Worm (Caenorhabditis elegans) whole organism, young adult: ENCODE measurements around the gene rnp-5.
A peak's percentile ranks its signal among the peaks of the same experiment; 100 is the strongest.

Experiments
- B0019.2 ChIP-seq: fragments of 200-800 bp; sonication (Bioruptor generic); conservative IDR thresholded peaks from 2 replicates; pipeline ENCODE4 v1.3.6; 2022; ENCODE audit warnings: missing genetic modification reagents, missing genetic modification characterization, missing compliant biosample characterization
- B0261.1 ChIP-seq: sonication (generic microtip); optimal IDR thresholded peaks from 2 replicates; lab custom pipeline; 2016; ENCODE audit warnings: mild to moderate bottlenecking, missing genetic modification characterization, moderate library complexity, missing compliant biosample characterization
- C17E4.6 ChIP-seq: fragments of 200-800 bp; sonication (Bioruptor generic); IDR thresholded peaks from 2 replicates; pipeline ENCODE4 v1.3.6; 2022; ENCODE audit warnings: missing genetic modification reagents, missing genetic modification characterization, missing compliant biosample characterization
- D2030.7 ChIP-seq: fragments of 200-800 bp; sonication (Bioruptor generic); IDR thresholded peaks from 2 replicates; pipeline ENCODE4 v1.3.6; 2022; ENCODE audit warnings: missing genetic modification reagents, missing genetic modification characterization, missing compliant biosample characterization
- F23B12.7 ChIP-seq: sonication (generic microtip); optimal IDR thresholded peaks from 2 replicates; lab custom pipeline; 2017; ENCODE audit warnings: missing genetic modification characterization, mild to moderate bottlenecking, missing compliant biosample characterization, antibody characterized with exemption, moderate library complexity; ENCODE audit not compliant: insufficient read depth
- F52B5.7 ChIP-seq: sonication (generic microtip); optimal IDR thresholded peaks from 2 replicates; lab custom pipeline; 2016; ENCODE audit warnings: mild to moderate bottlenecking, missing genetic modification characterization, missing compliant biosample characterization
- K11D2.4 ChIP-seq: fragments of 200-800 bp; sonication (Bioruptor generic); IDR thresholded peaks from 2 replicates; pipeline ENCODE4 v1.3.6; 2022; ENCODE audit warnings: missing genetic modification reagents, missing genetic modification characterization, missing compliant biosample characterization
- T07F8.4 ChIP-seq: sonication (generic microtip); optimal IDR thresholded peaks from 2 replicates; lab custom pipeline; 2016; ENCODE audit warnings: mild to moderate bottlenecking, missing genetic modification characterization, moderate library complexity, missing compliant biosample characterization
- T26A5.8 ChIP-seq: sonication (generic microtip); optimal IDR thresholded peaks from 2 replicates; lab custom pipeline; 2016; ENCODE audit warnings: missing genetic modification characterization, missing compliant biosample characterization
- Y56A3A.18 ChIP-seq: fragments of 200-800 bp; sonication (Bioruptor generic); IDR thresholded peaks from 2 replicates; pipeline ENCODE4 v1.3.6; 2022; ENCODE audit warnings: missing genetic modification reagents, missing genetic modification characterization, missing compliant biosample characterization
- Y95B8A.8 ChIP-seq: fragments of 200-800 bp; sonication (Bioruptor generic); IDR thresholded peaks from 2 replicates; pipeline ENCODE4 v1.3.6; 2022; ENCODE audit warnings: missing genetic modification reagents, missing genetic modification characterization, missing compliant biosample characterization
- ZK185.1 ChIP-seq: sonication (generic microtip); optimal IDR thresholded peaks from 2 replicates; lab custom pipeline; 2016; ENCODE audit warnings: mild to moderate bottlenecking, missing genetic modification characterization, missing compliant biosample characterization; ENCODE audit not compliant: poor library complexity, severe bottlenecking
- ama-1 ChIP-seq, 3 experiments: fragments of 150-350 bp in 1 of 3; sonication (generic microtip) in 2 of 3; optimal IDR thresholded peaks; 2 replicates each; lab custom pipeline; 2014 to 2018; ENCODE audit warnings: missing biosample characterization in 2 of 3, missing genetic modification characterization in 2 of 3, missing genetic modification reagents in 2 of 3
- atf-7 ChIP-seq: sonication (generic microtip); optimal IDR thresholded peaks from 2 replicates; lab custom pipeline; 2017; ENCODE audit warnings: mild to moderate bottlenecking, missing genetic modification characterization, missing compliant biosample characterization
- bed-2 ChIP-seq: fragments of 200-800 bp; sonication (Bioruptor generic); IDR thresholded peaks from 2 replicates; pipeline ENCODE4 v1.3.6; 2022; ENCODE audit warnings: missing genetic modification reagents, missing genetic modification characterization, missing compliant biosample characterization
- cebp-2 ChIP-seq: fragments of 200-800 bp; sonication (Bioruptor generic); IDR thresholded peaks from 2 replicates; pipeline ENCODE4 v1.3.6; 2022; ENCODE audit warnings: missing genetic modification characterization, missing compliant biosample characterization
- ceh-100 ChIP-seq: fragments of 200-800 bp; sonication (Bioruptor generic); IDR thresholded peaks from 2 replicates; pipeline ENCODE4 v1.3.6; 2022; ENCODE audit warnings: missing genetic modification reagents, missing genetic modification characterization, missing compliant biosample characterization
- dpff-1 ChIP-seq: sonication (generic microtip); optimal IDR thresholded peaks from 2 replicates; lab custom pipeline; 2017; ENCODE audit warnings: mild to moderate bottlenecking, missing genetic modification characterization, missing compliant biosample characterization
- egl-18 ChIP-seq: fragments of 200-800 bp; sonication (Bioruptor generic); IDR thresholded peaks from 2 replicates; pipeline ENCODE4 v1.3.6; 2022; ENCODE audit warnings: missing genetic modification reagents, missing genetic modification characterization, missing compliant biosample characterization
- hmg-20 ChIP-seq: fragments of 200-800 bp; sonication (Bioruptor generic); IDR thresholded peaks from 2 replicates; pipeline ENCODE4 v1.3.6; 2022; ENCODE audit warnings: missing genetic modification reagents, missing genetic modification characterization, missing compliant biosample characterization
- hsf-1 ChIP-seq: fragments of 200-800 bp; sonication (Bioruptor generic); IDR thresholded peaks from 2 replicates; pipeline ENCODE4 v1.3.6; 2022; ENCODE audit warnings: missing genetic modification reagents, missing genetic modification characterization, missing compliant biosample characterization
- lin-35 ChIP-seq, 3 experiments: fragments of 150-350 bp in 2 of 3; sonication (generic microtip) in 1 of 3; optimal IDR thresholded peaks; 2 replicates each; lab custom pipeline; 2014 to 2018; ENCODE audit warnings: missing biosample characterization in 3 of 3, missing genetic modification characterization in 3 of 3, missing genetic modification reagents in 3 of 3
- lin-40 ChIP-seq: sonication (generic microtip); optimal IDR thresholded peaks from 2 replicates; lab custom pipeline; 2016; ENCODE audit warnings: missing genetic modification characterization, mild to moderate bottlenecking, missing compliant biosample characterization, missing genotype, missing genetic modification reagents
- lir-1 ChIP-seq: fragments of 200-800 bp; sonication (Bioruptor generic); conservative IDR thresholded peaks from 2 replicates; pipeline ENCODE4 v1.3.6; 2022; ENCODE audit warnings: missing genetic modification reagents, missing genetic modification characterization, missing compliant biosample characterization
- lsl-1 ChIP-seq: fragments of 200-800 bp; sonication (Bioruptor generic); optimal IDR thresholded peaks from 2 replicates; lab custom pipeline; 2018; ENCODE audit warnings: mild to moderate bottlenecking, missing genetic modification characterization, moderate library complexity, missing compliant biosample characterization
- madf-10 ChIP-seq: sonication (generic microtip); optimal IDR thresholded peaks from 2 replicates; lab custom pipeline; 2016; ENCODE audit warnings: mild to moderate bottlenecking, missing genetic modification characterization, missing compliant biosample characterization
- madf-6 ChIP-seq: fragments of 200-800 bp; sonication (Bioruptor generic); IDR thresholded peaks from 2 replicates; pipeline ENCODE4 v1.3.6; 2022; ENCODE audit warnings: missing genetic modification reagents, missing genetic modification characterization, missing compliant biosample characterization
- madf-8 ChIP-seq: fragments of 200-800 bp; sonication (Bioruptor generic); conservative IDR thresholded peaks from 2 replicates; pipeline ENCODE4 v1.3.6; 2022; ENCODE audit warnings: missing genetic modification reagents, missing genetic modification characterization, missing compliant biosample characterization
- mes-4 ChIP-seq: sonication (generic microtip); optimal IDR thresholded peaks from 2 replicates; lab custom pipeline; 2016; ENCODE audit warnings: missing genotype, missing genetic modification characterization, missing compliant biosample characterization
- mxl-1 ChIP-seq: sonication (generic microtip); optimal IDR thresholded peaks from 2 replicates; lab custom pipeline; 2016; ENCODE audit warnings: missing genetic modification characterization, missing compliant biosample characterization
- nfya-2 ChIP-seq: fragments of 200-800 bp; sonication (Bioruptor generic); IDR thresholded peaks from 2 replicates; pipeline ENCODE4 v1.3.6; 2022; ENCODE audit warnings: missing genetic modification reagents, missing genetic modification characterization, missing compliant biosample characterization
- nhr-120 ChIP-seq: fragments of 200-800 bp; sonication (Bioruptor generic); IDR thresholded peaks from 2 replicates; pipeline ENCODE4 v1.3.6; 2022; ENCODE audit warnings: missing genetic modification characterization, missing compliant biosample characterization
- nhr-179 ChIP-seq: sonication (generic microtip); optimal IDR thresholded peaks from 2 replicates; lab custom pipeline; 2016; ENCODE audit warnings: mild to moderate bottlenecking, missing genetic modification characterization, missing compliant biosample characterization
- nhr-80 ChIP-seq: sonication (generic microtip); optimal IDR thresholded peaks from 2 replicates; lab custom pipeline; 2016; ENCODE audit warnings: missing genetic modification characterization, missing compliant biosample characterization
- nhr-90 ChIP-seq: sonication (generic microtip); optimal IDR thresholded peaks from 2 replicates; lab custom pipeline; 2016; ENCODE audit warnings: missing genotype, mild to moderate bottlenecking, missing genetic modification characterization, missing compliant biosample characterization
- rpc-1 ChIP-seq, 2 experiments: fragments of 150-350 bp in 1 of 2; sonication (generic microtip) in 1 of 2; optimal IDR thresholded peaks; 2 replicates each; lab custom pipeline; 2014 to 2018; ENCODE audit warnings: missing biosample characterization in 1 of 2, missing genetic modification characterization in 1 of 2, missing genetic modification reagents in 1 of 2, missing genotype in 1 of 2
- sdz-38 ChIP-seq: sonication (generic microtip); optimal IDR thresholded peaks from 2 replicates; lab custom pipeline; 2016; ENCODE audit warnings: missing genotype, missing genetic modification characterization, missing compliant biosample characterization
- sea-2 ChIP-seq: fragments of 200-800 bp; sonication (Bioruptor generic); IDR thresholded peaks from 2 replicates; pipeline ENCODE4 v1.3.6; 2022; ENCODE audit warnings: missing genetic modification characterization, missing compliant biosample characterization
- snpc-1.1 ChIP-seq: sonication (generic microtip); optimal IDR thresholded peaks from 2 replicates; lab custom pipeline; 2017; ENCODE audit warnings: missing genetic modification characterization, mild to moderate bottlenecking, missing compliant biosample characterization, antibody characterized with exemption, moderate library complexity, missing genotype, missing genetic modification reagents; ENCODE audit not compliant: insufficient read depth
- snpc-1.3 ChIP-seq: sonication (generic microtip); optimal IDR thresholded peaks from 2 replicates; lab custom pipeline; 2017; ENCODE audit warnings: missing genetic modification characterization, mild to moderate bottlenecking, missing compliant biosample characterization, antibody characterized with exemption, moderate library complexity, missing genotype, missing genetic modification reagents; ENCODE audit not compliant: insufficient read depth
- tbp1 ChIP-seq: fragments of 200-800 bp; sonication (Bioruptor generic); optimal IDR thresholded peaks from 2 replicates; lab custom pipeline; 2018; ENCODE audit warnings: mild to moderate bottlenecking, missing genetic modification characterization, missing compliant biosample characterization
- unc-62 ChIP-seq: fragments of 150-350 bp; optimal IDR thresholded peaks from 2 replicates; lab custom pipeline; 2014; ENCODE audit warnings: missing biosample characterization, missing genetic modification reagents, missing genetic modification characterization
- xnd-1 ChIP-seq: sonication (generic microtip); optimal IDR thresholded peaks from 2 replicates; lab custom pipeline; 2016; ENCODE audit warnings: missing genotype, missing genetic modification reagents, missing genetic modification characterization, missing compliant biosample characterization
- zfh-2 ChIP-seq: fragments of 200-800 bp; sonication (Bioruptor generic); conservative IDR thresholded peaks from 2 replicates; pipeline ENCODE4 v1.3.6; 2022; ENCODE audit warnings: missing genetic modification reagents, missing genetic modification characterization, missing compliant biosample characterization
- ztf-18 ChIP-seq: sonication (generic microtip); optimal IDR thresholded peaks from 2 replicates; lab custom pipeline; 2016; ENCODE audit warnings: missing genotype, mild to moderate bottlenecking, missing genetic modification characterization, missing compliant biosample characterization
- ztf-3 ChIP-seq: fragments of 200-800 bp; sonication (Bioruptor generic); optimal IDR thresholded peaks from 2 replicates; lab custom pipeline; 2018; ENCODE audit warnings: mild to moderate bottlenecking, missing genetic modification characterization, missing compliant biosample characterization
- ztf-6 ChIP-seq: fragments of 200-800 bp; sonication (Bioruptor generic); IDR thresholded peaks from 2 replicates; pipeline ENCODE4 v1.3.6; 2022; ENCODE audit warnings: missing genetic modification reagents, missing genetic modification characterization, missing compliant biosample characterization

The rnp-5 gene

ce11 chrIII:835713-836278, 17.9 kb downstream of the rnp-5 start (continued):
- peak; percentile 77; the same call in 1 of the 2 replicates for TF ChIP-seq lir-1
- peak; percentile 31 for TF ChIP-seq nhr-80
- TF ChIP-seq madf-6 = peak; percentile 79
- peak; percentile 99 for TF ChIP-seq F52B5.7 (tag; lab: Kevin White, UChicago)
- TF ChIP-seq hsf-1 (GFP tag; lab: Robert Waterston, UW) = peak; percentile 82; the same call in 1 of the 2 replicates
- TF ChIP-seq ztf-6 (GFP tag; lab: Robert Waterston, UW) = peak; percentile 43; the same call in 1 of the 2 replicates
- TF ChIP-seq mes-4 (tag; lab: Kevin White, UChicago) = no peak
- peak; percentile 23 for TF ChIP-seq lsl-1
- peak; percentile 81 for TF ChIP-seq ceh-100
- TF ChIP-seq nhr-179 = peak; percentile 45
- TF ChIP-seq egl-18 (GFP tag; lab: Robert Waterston, UW) = peak; percentile 89
- no peak for TF ChIP-seq snpc-1.1 (tag; lab: Kevin White, UChicago)
- TF ChIP-seq B0019.2 = 0 out of 2 replicates have a peak, but pooled peaks have one; percentile 36
- TF ChIP-seq T26A5.8 (tag; lab: Kevin White, UChicago) = peak; percentile 97
- TF ChIP-seq B0261.1 (tag; lab: Kevin White, UChicago) = peak; percentile 44
- TF ChIP-seq tbp1 (GFP tag; lab: Kevin White, UChicago) = peak; percentile 74
- TF ChIP-seq mxl-1 (tag; lab: Kevin White, UChicago) = no peak
- TF ChIP-seq zfh-2 (GFP tag; lab: Robert Waterston, UW) = peak; percentile 88
- TF ChIP-seq dpff-1 (tag; lab: Kevin White, UChicago) = peak; percentile 100
- TF ChIP-seq rpc-1 (optimal IDR thresholded peaks at IDR 0.05; lab: Kevin White, UChicago) = no peak
- TF ChIP-seq rpc-1 (tag; optimal IDR thresholded peaks at IDR 0.05; lab: Kevin White, UChicago) = no peak
- TF ChIP-seq madf-10 (tag; lab: Kevin White, UChicago) = peak; percentile 81
- peak; percentile 93 for TF ChIP-seq C17E4.6
- no peak for TF ChIP-seq sdz-38 (tag; lab: Kevin White, UChicago)
- no peak for TF ChIP-seq bed-2 (GFP tag; lab: Robert Waterston, UW)
- TF ChIP-seq xnd-1 (tag; lab: Kevin White, UChicago) = no peak
- peak; percentile 91 for TF ChIP-seq Y95B8A.8 (GFP tag; lab: Robert Waterston, UW)
- peak; percentile 83 for TF ChIP-seq lin-40
- peak; percentile 75 for TF ChIP-seq hmg-20
- TF ChIP-seq atf-7 (tag; lab: Kevin White, UChicago) = peak; percentile 99
- no peak for TF ChIP-seq F23B12.7 (tag; lab: Kevin White, UChicago)
- peak; percentile 86 for TF ChIP-seq cebp-2
- peak; percentile 61 for TF ChIP-seq ZK185.1 (tag; lab: Kevin White, UChicago)
- no peak for TF ChIP-seq ztf-18
- TF ChIP-seq ztf-3 (GFP tag; lab: Kevin White, UChicago) = peak; percentile 91
- no peak for TF ChIP-seq sea-2 (GFP tag; lab: Robert Waterston, UW)
- TF ChIP-seq ama-1 (optimal IDR thresholded peaks at IDR 0.05; lab: Kevin White, UChicago) = peak; percentile 91
- peak in 1 of 2 experiments; percentile 65 for TF ChIP-seq ama-1 (GFP tag; optimal IDR thresholded peaks at IDR 0.05; lab: Kevin White, UChicago)
- peak; percentile 92; the same call in 1 of the 2 replicates for TF ChIP-seq nhr-120 (GFP tag; lab: Robert Waterston, UW)
- TF ChIP-seq snpc-1.3 = no peak
- peak; percentile 95 for TF ChIP-seq K11D2.4
- TF ChIP-seq Y56A3A.18 (GFP tag; lab: Robert Waterston, UW) = peak; percentile 98
- TF ChIP-seq nfya-2 (GFP tag; lab: Robert Waterston, UW) = peak; percentile 93; the same call in 1 of the 2 replicates
- no peak for TF ChIP-seq madf-8
- no peak for TF ChIP-seq T07F8.4 (tag; lab: Kevin White, UChicago)
- peak; percentile 88 for TF ChIP-seq nhr-90
- peak in 2 of 3 experiments; percentile 36 to 47 for TF ChIP-seq lin-35 (GFP tag; optimal IDR thresholded peaks at IDR 0.05; lab: Kevin White, UChicago)
- no peak for TF ChIP-seq unc-62 (GFP tag; lab: Kevin White, UChicago)
- TF ChIP-seq D2030.7 = no peak
